Fruit fly (Drosophila melanogaster) whole organism, wandering third instar larva: Measurements from ENCODE around the gene tut.

Experiments used
- CG32264 ChIP-seq: fragments of 200-800 bp; sonication (Bioruptor generic); optimal IDR thresholded peaks from 2 replicates; lab custom pipeline; 2016; ENCODE audit warnings: missing biosample characterization, missing genetic modification characterization
- CG9705 ChIP-seq: fragments of 200-800 bp; sonication (Bioruptor generic); optimal IDR thresholded peaks from 2 replicates; lab custom pipeline; 2018; ENCODE audit warnings: missing biosample characterization, mild to moderate bottlenecking, missing genetic modification characterization
- GATAd ChIP-seq: sonication (Bioruptor generic); optimal IDR thresholded peaks from 2 replicates; lab custom pipeline; 2016; ENCODE audit warnings: missing biosample characterization, missing genetic modification characterization
- HLH106 ChIP-seq: fragments of 200-800 bp; optimal IDR thresholded peaks from 3 replicates; lab custom pipeline; 2019; ENCODE audit warnings: missing biosample characterization, mild to moderate bottlenecking, missing genetic modification characterization, moderate library complexity
- Hnf4 ChIP-seq: fragments of 200-800 bp; sonication (Bioruptor generic); optimal IDR thresholded peaks from 2 replicates; lab custom pipeline; 2016; ENCODE audit warnings: missing biosample characterization, mild to moderate bottlenecking, missing genetic modification characterization
- Hr78 ChIP-seq: fragments of >200 bp; optimal IDR thresholded peaks from 2 replicates; lab custom pipeline; 2017; ENCODE audit warnings: missing biosample characterization, missing genetic modification characterization
- Hr83 ChIP-seq: fragments of 200-300 bp; sonication (Bioruptor generic); optimal IDR thresholded peaks from 2 replicates; lab custom pipeline; 2016; ENCODE audit warnings: missing biosample characterization, mild to moderate bottlenecking, missing genetic modification characterization, moderate library complexity; ENCODE audit not compliant: poor library complexity, severe bottlenecking
- Myc ChIP-seq: fragments of >200 bp; optimal IDR thresholded peaks from 2 replicates; lab custom pipeline; 2017
- N ChIP-seq: fragments of >200 bp; optimal IDR thresholded peaks from 2 replicates; lab custom pipeline; 2018; ENCODE audit warnings: missing biosample characterization, missing external identifiers, missing genetic modification characterization
- OdsH ChIP-seq: fragments of 200-800 bp; sonication (Bioruptor generic); optimal IDR thresholded peaks from 2 replicates; lab custom pipeline; 2016; ENCODE audit warnings: missing biosample characterization, mild to moderate bottlenecking, missing genetic modification characterization
- Rel ChIP-seq, 2 experiments: fragments of 200-800 bp; sonication (Bioruptor generic) in 1 of 2; optimal IDR thresholded peaks; 2 replicates in 1 of 2; 3 replicates in 1 of 2; lab custom pipeline; 2016 to 2019; ENCODE audit warnings: mild to moderate bottlenecking in 2 of 2, missing biosample characterization in 2 of 2, missing genetic modification characterization in 2 of 2, moderate library complexity in 1 of 2
- Sp1 ChIP-seq: fragments of 200-800 bp; sonication (Bioruptor generic); optimal IDR thresholded peaks from 3 replicates; lab custom pipeline; 2019; ENCODE audit warnings: missing biosample characterization, mild to moderate bottlenecking, missing genetic modification characterization, moderate library complexity
- Vsx2 ChIP-seq: fragments of 200-300, 225-300 bp; sonication (Bioruptor generic); optimal IDR thresholded peaks from 2 replicates; lab custom pipeline; 2018; ENCODE audit warnings: missing biosample characterization, missing genetic modification characterization; ENCODE audit not compliant: partially characterized antibody
- br ChIP-seq: fragments of 200-800 bp; sonication (Bioruptor generic); optimal IDR thresholded peaks from 2 replicates; lab custom pipeline; 2016; ENCODE audit warnings: missing biosample characterization, missing genetic modification characterization
- brk ChIP-seq: fragments of 200-800 bp; sonication (Bioruptor generic); optimal IDR thresholded peaks from 2 replicates; lab custom pipeline; 2016; ENCODE audit warnings: missing biosample characterization, mild to moderate bottlenecking, missing genetic modification characterization
- dl ChIP-seq, 2 experiments: fragments of 175-275, 200-275 bp in 1 of 2; fragments of 200-275 bp in 1 of 2; sonication (Bioruptor generic); optimal IDR thresholded peaks; lab custom pipeline; 2018; ENCODE audit warnings: mild to moderate bottlenecking in 2 of 2, missing biosample characterization in 2 of 2, missing genetic modification characterization in 2 of 2, moderate library complexity in 2 of 2; ENCODE audit not compliant: partially characterized antibody in 2 of 2, insufficient read depth in 1 of 2
- dmrt93B ChIP-seq: fragments of 200-800 bp; sonication (Bioruptor generic); optimal IDR thresholded peaks from 2 replicates; lab custom pipeline; 2018; ENCODE audit warnings: missing biosample characterization, mild to moderate bottlenecking, missing genetic modification characterization
- ey ChIP-seq: fragments of 200-800 bp; sonication (Bioruptor generic); optimal IDR thresholded peaks from 2 replicates; lab custom pipeline; 2016; ENCODE audit warnings: missing biosample characterization, missing genetic modification characterization
- foxo ChIP-seq, 2 experiments: fragments of 200-800 bp; sonication (Bioruptor generic); optimal IDR thresholded peaks; 2 replicates in 1 of 2; 3 replicates in 1 of 2; lab custom pipeline; 2016 to 2017; ENCODE audit warnings: missing biosample characterization in 2 of 2, missing genetic modification characterization in 2 of 2
- fru ChIP-seq: fragments of 200-800 bp; sonication (Bioruptor generic); optimal IDR thresholded peaks from 3 replicates; lab custom pipeline; 2016; ENCODE audit warnings: missing biosample characterization, mild to moderate bottlenecking, missing genetic modification characterization
- h ChIP-seq: fragments of 200-800 bp; sonication (Bioruptor generic); optimal IDR thresholded peaks from 3 replicates; lab custom pipeline; 2016; ENCODE audit warnings: missing biosample characterization, mild to moderate bottlenecking, missing genetic modification characterization
- pan ChIP-seq: fragments of >200 bp; optimal IDR thresholded peaks from 2 replicates; lab custom pipeline; 2017
- psq ChIP-seq: fragments of 200-800 bp; sonication (Bioruptor generic); optimal IDR thresholded peaks from 3 replicates; lab custom pipeline; 2017; ENCODE audit warnings: missing biosample characterization, mild to moderate bottlenecking, missing genetic modification characterization, moderate library complexity
- rgr ChIP-seq: fragments of 200-800 bp; sonication (Bioruptor generic); optimal IDR thresholded peaks from 3 replicates; lab custom pipeline; 2016; ENCODE audit warnings: missing biosample characterization, mild to moderate bottlenecking, missing genetic modification characterization
- sv ChIP-seq: fragments of 200-800 bp; sonication (Bioruptor generic); optimal IDR thresholded peaks from 3 replicates; lab custom pipeline; 2016; ENCODE audit warnings: missing biosample characterization, missing genetic modification characterization
- tai ChIP-seq: sonication (Bioruptor generic); optimal IDR thresholded peaks from 2 replicates; lab custom pipeline; 2016; ENCODE audit warnings: missing biosample characterization, missing genetic modification characterization
- usp ChIP-seq: fragments of >200 bp; optimal IDR thresholded peaks from 2 replicates; lab custom pipeline; 2017; ENCODE audit warnings: missing biosample characterization, missing genetic modification characterization
- woc ChIP-seq: sonication (Bioruptor generic); optimal IDR thresholded peaks from 2 replicates; lab custom pipeline; 2016; ENCODE audit warnings: missing biosample characterization, mild to moderate bottlenecking, missing genetic modification characterization

The tut gene

dm6 chr3L:8197779-8198279, 12.7 kb downstream of the tut start, which contains the start of the genes UbcE2M and Dhps:
TSS of gene UbcE2M (minus strand) at chr3L:8197987.
TSS of gene Dhps (plus strand) at chr3L:8198207.
- no peak for TF ChIP-seq pan (lab: Kevin White, UChicago)
- peak; percentile 40 for TF ChIP-seq Hr83 (GFP tag; lab: Kevin White, UChicago)
- TF ChIP-seq h (GFP tag; lab: Kevin White, UChicago): peak; percentile 68
- no peak for TF ChIP-seq Hnf4
- peak; percentile 61 for TF ChIP-seq OdsH (GFP tag; lab: Kevin White, UChicago)
- TF ChIP-seq rgr (GFP tag; lab: Kevin White, UChicago): peak; percentile 72
- peak; percentile 0 for TF ChIP-seq GATAd
- peak; percentile 46 for TF ChIP-seq woc
- peak; percentile 76 for TF ChIP-seq Sp1
- peak; percentile 67 for TF ChIP-seq CG9705 (GFP tag; lab: Kevin White, UChicago)
- TF ChIP-seq br (GFP tag; lab: Kevin White, UChicago): peak; percentile 42
- TF ChIP-seq foxo (GFP tag; optimal IDR thresholded peaks at IDR 0.05; lab: Kevin White, UChicago): peak in 1 of 2 experiments; percentile 77
- peak; percentile 90 for TF ChIP-seq Myc (lab: Kevin White, UChicago)
- TF ChIP-seq brk (GFP tag; lab: Kevin White, UChicago): no peak
- TF ChIP-seq N (GFP tag; lab: Kevin White, UChicago): no peak
- TF ChIP-seq psq (GFP tag; lab: Kevin White, UChicago): peak; percentile 78
- peak; percentile 79 for TF ChIP-seq HLH106 (tag; lab: Kevin White, UChicago)
- TF ChIP-seq dmrt93B (GFP tag; lab: Kevin White, UChicago): peak; percentile 86
- no peak for TF ChIP-seq Hr78
- peak; percentile 54 for TF ChIP-seq ey

dm6 chr3L:8193016-8193415, 17.5 kb downstream of the tut start, which contains the start of gene CG7387:
TSS of gene CG7387 (minus strand) at chr3L:8193116.
- no peak for TF ChIP-seq Rel (GFP tag; optimal IDR thresholded peaks at IDR 0.05; lab: Kevin White, UChicago)
- no peak for TF ChIP-seq Rel (tag; optimal IDR thresholded peaks at IDR 0.05; lab: Kevin White, UChicago)
- TF ChIP-seq OdsH (GFP tag; lab: Kevin White, UChicago): no peak
- TF ChIP-seq Vsx2: no peak
- TF ChIP-seq CG32264: no peak
- TF ChIP-seq usp (GFP tag; lab: Kevin White, UChicago): no peak
- TF ChIP-seq HLH106 (tag; lab: Kevin White, UChicago): no peak

dm6 chr3L:8191042-8191613, 19.4 kb downstream of the tut start, which contains the start of gene MED24:
TSS of gene MED24 (plus strand) at chr3L:8191270.
- peak; percentile 35 for TF ChIP-seq rgr (GFP tag; lab: Kevin White, UChicago)
- TF ChIP-seq CG32264: no peak
- no peak for TF ChIP-seq dl (GFP tag; optimal IDR thresholded peaks at IDR 0.05; lab: Kevin White, UChicago; ENCODE audit: insufficient read depth in 1 of 2, partially characterized antibody in 2 of 2)
- no peak for TF ChIP-seq CG9705 (GFP tag; lab: Kevin White, UChicago)

- no peak for TF ChIP-seq OdsH (GFP tag; lab: Kevin White, UChicago)
- TF ChIP-seq sv (GFP tag; lab: Kevin White, UChicago): no peak
- TF ChIP-seq CG32264: no peak
- TF ChIP-seq pan (lab: Kevin White, UChicago): no peak
- no peak for TF ChIP-seq N (GFP tag; lab: Kevin White, UChicago)
- no peak for TF ChIP-seq tai
- no peak for TF ChIP-seq Hr78
- TF ChIP-seq Myc (lab: Kevin White, UChicago): no peak
- TF ChIP-seq psq (GFP tag; lab: Kevin White, UChicago): no peak
These were observed 21.3 kb downstream of the tut start for dm6 chr3L:8189234-8189633.

- no peak for TF ChIP-seq Vsx2
- TF ChIP-seq Rel (GFP tag; optimal IDR thresholded peaks at IDR 0.05; lab: Kevin White, UChicago): no peak
- no peak for TF ChIP-seq Rel (tag; optimal IDR thresholded peaks at IDR 0.05; lab: Kevin White, UChicago)
- no peak for TF ChIP-seq fru (GFP tag; lab: Kevin White, UChicago)
- no peak for TF ChIP-seq Hr83 (GFP tag; lab: Kevin White, UChicago)
These were observed 23.1 kb downstream of the tut start for dm6 chr3L:8187397-8187811.
